Worm (Caenorhabditis elegans): ENCODE measurements around the gene wee-1.3.

- TF ChIP-seq flt-1 (GFP tag; IDR thresholded peaks at IDR 0.05) (no peak), ceh-36 (tag; optimal IDR thresholded peaks at IDR 0.05) (no peak), ama-1 (optimal IDR thresholded peaks at IDR 0.05) (no peak), tbx-37 (GFP tag; conservative IDR thresholded peaks at IDR 0.05) (no peak), hnd-1 (tag; optimal IDR thresholded peaks at IDR 0.05) (no peak), tbx-11 (GFP tag; IDR thresholded peaks at IDR 0.05) (no peak), scrt-1 (GFP tag; IDR thresholded peaks at IDR 0.05) (no peak), hmbx-1 (tag; optimal IDR thresholded peaks at IDR 0.05) (no peak), ceh-13 (GFP tag; optimal IDR thresholded peaks at IDR 0.05) (no peak), B0310.2 (tag; optimal IDR thresholded peaks at IDR 0.05) (no peak), hmg-4 (GFP tag; optimal IDR thresholded peaks at IDR 0.05) (no peak), F13C5.2 (tag; optimal IDR thresholded peaks at IDR 0.05) (no peak)
These were observed 37.5 kb upstream of the wee-1.3 start, which contains the start of gene ZK1321.1 for ce11 chrII:9753730-9754129.
